Worm (Caenorhabditis elegans): ENCODE data around the gene F54B3.2.

The F54B3.2 gene

DNA sequence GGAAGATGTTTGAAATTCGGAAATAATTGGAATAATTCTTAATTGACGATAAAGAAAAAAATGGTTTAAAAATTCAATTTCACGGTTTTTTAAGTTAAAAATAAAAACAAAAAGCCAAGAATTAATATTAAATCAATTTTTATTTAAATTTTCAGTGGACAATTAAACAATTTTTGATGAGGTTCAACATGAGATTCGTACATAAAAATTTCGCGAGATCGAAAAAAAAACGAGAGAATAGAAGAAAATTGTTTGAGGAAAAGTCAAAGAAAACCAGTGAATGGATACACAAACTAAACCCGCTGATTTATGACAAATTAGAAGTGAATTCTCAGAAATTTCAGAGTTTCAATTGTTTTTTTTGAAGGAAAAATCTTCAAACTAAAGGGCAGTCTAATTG lies at the start of gene F54B3.2:
TSS of gene F54B3.2 (minus strand) at position 101 of the 400 bp plus-strand sequence.
- no peak for TF ChIP-seq dao-5 (tag; optimal IDR thresholded peaks at IDR 0.05)
- TF ChIP-seq him-1 (tag; optimal IDR thresholded peaks at IDR 0.05): no peak
- no peak for TF ChIP-seq W03F9.2 (tag; optimal IDR thresholded peaks at IDR 0.05)

ce11 chrII:10317007-10317406 lies 47.1 kb upstream of the F54B3.2 start, which contains the start of gene M02G9.4:
Gene M02G9.4, plus strand, starts transcription at chrII:10317307.
- TF ChIP-seq dao-5 (tag; optimal IDR thresholded peaks at IDR 0.05) (no peak), W03F9.2 (tag; optimal IDR thresholded peaks at IDR 0.05) (no peak), him-1 (tag; optimal IDR thresholded peaks at IDR 0.05) (no peak)

- TF ChIP-seq him-1 (tag; optimal IDR thresholded peaks at IDR 0.05) (no peak), dao-5 (tag; optimal IDR thresholded peaks at IDR 0.05) (no peak), W03F9.2 (tag; optimal IDR thresholded peaks at IDR 0.05) (no peak)
These were observed 46.2 kb upstream of the F54B3.2 start, which contains the start of gene gcy-5 for ce11 chrII:10316119-10316518. Gene gcy-5, minus strand, starts transcription at chrII:10316219.

ce11 chrII:10315252-10315651 lies 45.3 kb upstream of the F54B3.2 start, which contains the start of gene idpp-8:
Gene idpp-8, plus strand, starts transcription at chrII:10315552.
- no peak for TF ChIP-seq W03F9.2 (tag; optimal IDR thresholded peaks at IDR 0.05)
- no peak for TF ChIP-seq dao-5 (tag; optimal IDR thresholded peaks at IDR 0.05)
- TF ChIP-seq him-1 (tag; optimal IDR thresholded peaks at IDR 0.05): no peak

ce11 chrII:10311973-10312372 lies 42.0 kb upstream of the F54B3.2 start, which contains the start of gene srlf-34:
Gene srlf-34, plus strand, starts transcription at chrII:10312293.
- no peak for TF ChIP-seq W03F9.2 (tag; optimal IDR thresholded peaks at IDR 0.05)
- no peak for TF ChIP-seq dao-5 (tag; optimal IDR thresholded peaks at IDR 0.05)
- TF ChIP-seq him-1 (tag; optimal IDR thresholded peaks at IDR 0.05): no peak

ce11 chrII:10309337-10309736 lies 39.4 kb upstream of the F54B3.2 start, which contains the start of gene ZK970.8:
Gene ZK970.8, plus strand, starts transcription at chrII:10309637.
- TF ChIP-seq him-1 (tag; optimal IDR thresholded peaks at IDR 0.05) (no peak), dao-5 (tag; optimal IDR thresholded peaks at IDR 0.05) (no peak), W03F9.2 (tag; optimal IDR thresholded peaks at IDR 0.05) (no peak)

- TF ChIP-seq dao-5 (tag; optimal IDR thresholded peaks at IDR 0.05): no peak
- no peak for TF ChIP-seq W03F9.2 (tag; optimal IDR thresholded peaks at IDR 0.05)
- no peak for TF ChIP-seq him-1 (tag; optimal IDR thresholded peaks at IDR 0.05)
These were observed 38.8 kb upstream of the F54B3.2 start, which contains the start of gene gcy-4 for ce11 chrII:10308726-10309125. Gene gcy-4, minus strand, starts transcription at chrII:10308826.

ce11 chrII:10303663-10304115 lies 33.7 kb upstream of the F54B3.2 start, which contains the start of gene vha-9:
Gene vha-9, minus strand, starts transcription at chrII:10303713.
- no peak for TF ChIP-seq him-1 (tag; optimal IDR thresholded peaks at IDR 0.05)
- no peak for TF ChIP-seq dao-5 (tag; optimal IDR thresholded peaks at IDR 0.05)
- TF ChIP-seq W03F9.2 (tag; optimal IDR thresholded peaks at IDR 0.05): peak; percentile 56

DNA sequence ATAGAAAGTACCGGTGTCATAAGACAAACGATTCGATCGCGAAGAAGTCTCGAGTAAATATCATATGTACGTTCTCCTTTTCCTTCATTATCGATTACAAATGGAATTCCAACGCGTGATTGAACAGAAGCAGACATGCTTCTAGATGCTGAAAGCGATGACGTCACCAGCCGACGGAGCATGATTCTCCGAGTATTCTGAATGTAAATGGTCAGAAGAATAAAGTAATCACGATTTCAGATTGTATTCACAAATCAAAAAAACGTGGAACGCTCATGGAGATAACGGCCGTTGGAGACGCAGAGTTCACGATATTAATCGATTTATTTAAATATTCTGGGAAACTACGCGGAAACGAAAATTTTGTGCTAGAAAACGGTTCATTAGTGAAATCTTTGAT lies 32.7 kb upstream of the F54B3.2 start, which contains the start of gene clpp-1:
TSS of gene clpp-1 (minus strand) at position 197 of the 400 bp plus-strand sequence.
- no peak for TF ChIP-seq W03F9.2 (tag; optimal IDR thresholded peaks at IDR 0.05)
- TF ChIP-seq him-1 (tag; optimal IDR thresholded peaks at IDR 0.05): no peak
- TF ChIP-seq dao-5 (tag; optimal IDR thresholded peaks at IDR 0.05): no peak

DNA sequence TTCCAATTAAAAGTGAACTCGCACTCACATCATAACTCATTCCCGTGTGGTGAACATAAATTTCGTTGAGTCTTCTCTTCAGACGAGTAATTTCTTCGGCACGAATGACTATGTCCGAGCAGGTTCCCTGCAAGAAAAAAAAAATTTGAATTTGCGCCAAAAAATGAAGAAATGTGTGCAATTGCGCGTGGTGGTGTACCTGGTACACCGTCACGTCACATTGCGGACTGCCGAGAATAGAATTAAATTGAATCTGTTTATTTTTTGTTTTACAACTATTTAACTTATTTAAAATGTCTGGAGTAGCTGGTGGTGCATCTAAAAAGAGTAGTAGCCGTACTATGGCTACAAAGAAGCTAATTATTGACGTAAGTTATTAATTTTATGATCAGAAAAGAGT lies 31.0 kb upstream of the F54B3.2 start, which contains the start of gene mdt-22:
TSS of gene mdt-22 (plus strand) at position 263 of the 400 bp plus-strand sequence.
- peak; percentile 84 for TF ChIP-seq W03F9.2 (tag; optimal IDR thresholded peaks at IDR 0.05)
- peak; percentile 59 for TF ChIP-seq him-1 (tag; optimal IDR thresholded peaks at IDR 0.05)
- no peak for TF ChIP-seq dao-5 (tag; optimal IDR thresholded peaks at IDR 0.05)

ce11 chrII:10300082-10300749 lies 30.3 kb upstream of the F54B3.2 start, which contains the start of gene nep-26:
Gene nep-26, minus strand, starts transcription at chrII:10300132.
- TF ChIP-seq W03F9.2 (tag; optimal IDR thresholded peaks at IDR 0.05) (no peak), dao-5 (tag; optimal IDR thresholded peaks at IDR 0.05) (no peak), him-1 (tag; optimal IDR thresholded peaks at IDR 0.05) (no peak)

DNA sequence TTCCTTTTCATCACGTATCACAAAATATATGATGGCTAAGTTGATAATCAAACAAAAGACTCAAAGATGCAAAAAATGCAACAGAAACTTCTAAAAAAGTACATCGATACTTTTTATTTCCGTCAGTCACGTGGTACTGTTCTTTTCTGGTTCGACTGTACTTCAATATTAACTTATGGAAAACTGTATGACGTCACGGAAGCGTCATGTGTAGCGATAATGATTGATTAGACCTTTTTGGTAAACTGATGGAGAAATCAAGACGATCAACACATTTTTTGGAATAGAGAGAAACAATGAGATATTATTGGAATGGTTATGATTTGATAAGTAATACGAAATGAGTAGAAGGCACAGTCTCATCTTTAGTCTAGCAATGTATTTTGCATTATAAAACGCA lies 24.3 kb upstream of the F54B3.2 start:
- TF ChIP-seq dao-5 (tag; optimal IDR thresholded peaks at IDR 0.05): no peak
- TF ChIP-seq him-1 (tag; optimal IDR thresholded peaks at IDR 0.05): no peak
- TF ChIP-seq W03F9.2 (tag; optimal IDR thresholded peaks at IDR 0.05): no peak

DNA sequence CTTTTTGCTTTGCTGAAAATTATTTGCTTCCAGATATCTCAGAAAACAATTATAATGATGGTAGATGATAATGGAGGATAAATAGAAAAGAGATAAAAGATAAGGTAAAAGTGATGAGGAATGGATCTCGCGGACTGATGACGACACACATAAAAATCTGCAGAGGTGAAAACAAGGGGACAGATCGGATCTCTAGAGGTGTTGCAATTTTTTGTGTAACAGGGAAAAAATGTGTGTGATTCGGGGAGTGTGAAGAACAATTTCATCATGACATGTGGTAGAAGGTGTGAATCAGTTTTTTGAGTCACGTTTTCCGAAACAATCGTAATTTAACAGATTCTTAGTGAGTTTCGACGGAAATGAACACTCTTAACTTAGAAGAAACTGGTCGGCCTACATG lies 19.0 kb upstream of the F54B3.2 start:
- no peak for TF ChIP-seq him-1 (tag; optimal IDR thresholded peaks at IDR 0.05)

DNA sequence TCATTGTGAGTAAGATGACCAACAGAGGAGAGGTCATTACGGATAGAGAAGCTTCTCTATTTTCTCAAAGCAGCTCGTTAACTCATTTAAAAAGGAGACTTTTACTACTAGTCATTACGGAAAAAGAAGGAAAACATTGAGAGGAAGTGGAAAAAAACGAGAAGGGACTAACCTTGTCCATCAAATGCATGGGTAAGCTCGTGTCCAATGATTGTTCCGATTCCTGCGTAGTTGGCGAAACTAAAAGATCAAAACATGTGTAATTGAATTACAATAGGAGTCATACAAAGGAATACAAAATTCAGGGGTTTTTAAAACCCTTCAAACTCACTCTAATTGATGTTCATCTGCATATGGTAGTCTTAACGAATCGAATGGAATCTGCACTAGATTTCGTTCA lies 15.0 kb upstream of the F54B3.2 start:
- TF ChIP-seq dao-5 (tag; optimal IDR thresholded peaks at IDR 0.05): no peak
- no peak for TF ChIP-seq W03F9.2 (tag; optimal IDR thresholded peaks at IDR 0.05)
- no peak for TF ChIP-seq him-1 (tag; optimal IDR thresholded peaks at IDR 0.05)

Measured in whole organism, L4/young adult.